Fruit fly (Drosophila melanogaster) whole organism, embryonic: ENCODE data around the gene TrpA1.
A peak's percentile ranks its signal among the peaks of the same experiment; 100 is the strongest.

Experiments
- ATbp ChIP-seq: fragments of 200-800 bp; sonication (Bioruptor generic); optimal IDR thresholded peaks from 2 replicates; lab custom pipeline; 2017; ENCODE audit warnings: missing biosample characterization, mild to moderate bottlenecking, missing genetic modification characterization, missing genetic modification reagents
- CG10147 ChIP-seq: fragments of 200-800 bp; sonication (Bioruptor generic); optimal IDR thresholded peaks from 2 replicates; lab custom pipeline; 2019; ENCODE audit warnings: missing biosample characterization, mild to moderate bottlenecking, missing genetic modification characterization, moderate library complexity
- CG11504 ChIP-seq: fragments of 200-800 bp; sonication (Bioruptor generic); optimal IDR thresholded peaks from 3 replicates; lab custom pipeline; 2019; ENCODE audit warnings: missing biosample characterization, mild to moderate bottlenecking, missing genetic modification characterization, moderate library complexity
- CG13894 ChIP-seq: fragments of 200-800 bp; sonication (Bioruptor generic); optimal IDR thresholded peaks from 3 replicates; lab custom pipeline; 2018; ENCODE audit warnings: missing biosample characterization, mild to moderate bottlenecking, missing genetic modification characterization, moderate library complexity
- CG15696 ChIP-seq: fragments of 200-800 bp; sonication (Bioruptor generic); optimal IDR thresholded peaks from 2 replicates; lab custom pipeline; 2019; ENCODE audit warnings: missing biosample characterization, mild to moderate bottlenecking, missing genetic modification characterization, moderate library complexity
- CG2202 ChIP-seq: fragments of 200-800 bp; sonication (Bioruptor generic); optimal IDR thresholded peaks from 2 replicates; lab custom pipeline; 2018; ENCODE audit warnings: missing biosample characterization, mild to moderate bottlenecking, missing genetic modification characterization
- CG4328 ChIP-seq: fragments of 200-800 bp; sonication (Bioruptor generic); optimal IDR thresholded peaks from 3 replicates; lab custom pipeline; 2017; ENCODE audit warnings: missing biosample characterization, missing genetic modification reagents, missing genetic modification characterization
- CG4404 ChIP-seq: fragments of 200-800 bp; sonication (Bioruptor generic); IDR thresholded peaks from 2 replicates; pipeline ENCODE4 v1.3.6; 2022; ENCODE audit warnings: missing biosample characterization, missing genetic modification characterization
- CG4820 ChIP-seq: fragments of 200-800 bp; sonication (Bioruptor generic); optimal IDR thresholded peaks from 3 replicates; lab custom pipeline; 2016; ENCODE audit warnings: missing biosample characterization, missing genetic modification characterization
- CG6689 ChIP-seq: fragments of 200-800 bp; sonication (Bioruptor generic); IDR thresholded peaks from 2 replicates; pipeline ENCODE4 v1.3.6; 2022; ENCODE audit warnings: missing biosample characterization, missing genetic modification characterization
- CG9727 ChIP-seq: fragments of 200-800 bp; sonication (Bioruptor generic); optimal IDR thresholded peaks from 3 replicates; lab custom pipeline; 2017; ENCODE audit warnings: missing biosample characterization, mild to moderate bottlenecking, missing genetic modification characterization
- Dbx ChIP-seq: fragments of 200-800 bp; sonication (Bioruptor generic); IDR thresholded peaks from 3 replicates; pipeline ENCODE4 v1.3.6; 2022; ENCODE audit warnings: missing biosample characterization, missing genetic modification characterization
- Dip3 ChIP-seq: fragments of 200-800 bp; sonication (Bioruptor generic); optimal IDR thresholded peaks from 3 replicates; lab custom pipeline; 2016; ENCODE audit warnings: missing biosample characterization, missing genetic modification characterization
- Eip74EF ChIP-seq, 2 experiments: fragments of 200-800 bp in 1 of 2; fragments of >200 bp in 1 of 2; sonication (Bioruptor generic) in 1 of 2; optimal IDR thresholded peaks; 2 replicates each; lab custom pipeline; 2017 to 2019; ENCODE audit warnings: missing biosample characterization in 2 of 2, missing genetic modification characterization in 2 of 2, mild to moderate bottlenecking in 1 of 2, moderate library complexity in 1 of 2
- Fer3 ChIP-seq: fragments of 200-800 bp; sonication (Bioruptor generic); optimal IDR thresholded peaks from 2 replicates; lab custom pipeline; 2018; ENCODE audit warnings: missing biosample characterization, mild to moderate bottlenecking, missing genetic modification characterization, moderate library complexity
- Gug ChIP-seq: fragments of 200-800 bp; sonication (Bioruptor generic); IDR thresholded peaks from 4 replicates; pipeline ENCODE4 v1.3.6; 2022; ENCODE audit warnings: missing biosample characterization, missing genetic modification characterization
- H15 ChIP-seq: fragments of 200-800 bp; sonication (Bioruptor generic); IDR thresholded peaks from 3 replicates; pipeline ENCODE4 v1.3.6; 2022; ENCODE audit warnings: missing biosample characterization, missing genetic modification characterization
- Hand ChIP-seq: fragments of 200-800 bp; sonication (Bioruptor generic); optimal IDR thresholded peaks from 2 replicates; lab custom pipeline; 2017; ENCODE audit warnings: mild to moderate bottlenecking, missing biosample characterization, missing genetic modification reagents, missing genetic modification characterization
- Hey ChIP-seq: fragments of 200-800 bp; sonication (Bioruptor generic); optimal IDR thresholded peaks from 3 replicates; lab custom pipeline; 2018; ENCODE audit warnings: missing biosample characterization, mild to moderate bottlenecking, missing genetic modification characterization
- Hr51 ChIP-seq, 2 experiments: fragments of 200-800 bp; sonication (Bioruptor generic); optimal IDR thresholded peaks; 2 replicates in 1 of 2; 3 replicates in 1 of 2; lab custom pipeline; 2016 to 2018; ENCODE audit warnings: missing biosample characterization in 2 of 2, missing genetic modification characterization in 2 of 2, mild to moderate bottlenecking in 1 of 2, moderate library complexity in 1 of 2
- Lpt ChIP-seq: fragments of >200 bp; optimal IDR thresholded peaks from 2 replicates; lab custom pipeline; 2018; ENCODE audit warnings: missing biosample characterization, missing genetic modification characterization
- MBD-R2 ChIP-seq: fragments of 200-800 bp; sonication (Bioruptor generic); IDR thresholded peaks from 2 replicates; pipeline ENCODE4 v1.3.6; 2022; ENCODE audit warnings: missing biosample characterization, missing genetic modification characterization
- Rfx ChIP-seq: fragments of 200-800 bp; sonication (Bioruptor generic); IDR thresholded peaks from 2 replicates; pipeline ENCODE4 v1.3.6; 2022; ENCODE audit warnings: missing biosample characterization, missing genetic modification characterization
- Sox100B ChIP-seq: fragments of 200-800 bp; sonication (Bioruptor generic); optimal IDR thresholded peaks from 3 replicates; lab custom pipeline; 2018; ENCODE audit warnings: missing biosample characterization, mild to moderate bottlenecking, missing genetic modification characterization
- Stat92E ChIP-seq, 3 experiments: fragments of >200 bp in 2 of 3; fragments of 200-800 bp in 1 of 3; sonication (Bioruptor generic) in 1 of 3; optimal IDR thresholded peaks; 2 replicates each; lab custom pipeline; 2017 to 2019; ENCODE audit warnings: missing biosample characterization in 3 of 3, missing genetic modification characterization in 3 of 3, mild to moderate bottlenecking in 1 of 3, moderate library complexity in 1 of 3
- bbx ChIP-seq: fragments of 200-800 bp; sonication (Bioruptor generic); IDR thresholded peaks from 2 replicates; pipeline ENCODE4 v1.3.6; 2022; ENCODE audit warnings: missing biosample characterization, missing genetic modification characterization; ENCODE audit not compliant: partially characterized antibody
- cg ChIP-seq: fragments of 200-800 bp; sonication (Bioruptor generic); optimal IDR thresholded peaks from 3 replicates; lab custom pipeline; 2019; ENCODE audit warnings: missing biosample characterization, mild to moderate bottlenecking, missing genetic modification characterization, moderate library complexity
- chm ChIP-seq: fragments of 200-800 bp; sonication (Bioruptor generic); IDR thresholded peaks from 2 replicates; pipeline ENCODE4 v1.3.6; 2022; ENCODE audit warnings: missing biosample characterization, missing genetic modification characterization
- ci ChIP-seq: fragments of 200-800 bp; sonication (Bioruptor generic); IDR thresholded peaks from 3 replicates; pipeline ENCODE4 v1.3.6; 2022; ENCODE audit warnings: missing biosample characterization, missing genetic modification characterization
- dm ChIP-seq: fragments of 200-800 bp; sonication (Bioruptor generic); optimal IDR thresholded peaks from 3 replicates; lab custom pipeline; 2016; ENCODE audit warnings: missing biosample characterization, missing genetic modification characterization
- dmrt11E ChIP-seq: fragments of 200-800 bp; sonication (Bioruptor generic); optimal IDR thresholded peaks from 3 replicates; lab custom pipeline; 2018; ENCODE audit warnings: missing biosample characterization, mild to moderate bottlenecking, missing genetic modification characterization, moderate library complexity
- exex ChIP-seq: fragments of 200-800 bp; sonication (Bioruptor generic); optimal IDR thresholded peaks from 4 replicates; lab custom pipeline; 2018; ENCODE audit warnings: missing biosample characterization, mild to moderate bottlenecking, missing genetic modification characterization, moderate library complexity
- gcm2 ChIP-seq: fragments of 200-800 bp; sonication (Bioruptor generic); optimal IDR thresholded peaks from 2 replicates; lab custom pipeline; 2016; ENCODE audit warnings: missing biosample characterization, missing genetic modification characterization
- gem ChIP-seq: fragments of 200-800 bp; sonication (Bioruptor generic); optimal IDR thresholded peaks from 2 replicates; lab custom pipeline; 2019; ENCODE audit warnings: missing biosample characterization, mild to moderate bottlenecking, missing genetic modification characterization, moderate library complexity
- gfzf ChIP-seq: fragments of 200-800 bp; sonication (Bioruptor generic); optimal IDR thresholded peaks from 2 replicates; lab custom pipeline; 2016; ENCODE audit warnings: missing biosample characterization, mild to moderate bottlenecking, missing genetic modification characterization, moderate library complexity
- ind ChIP-seq: fragments of 200-800 bp; sonication (Bioruptor generic); optimal IDR thresholded peaks from 3 replicates; lab custom pipeline; 2016; ENCODE audit warnings: missing biosample characterization, missing genetic modification characterization
- jigr1 ChIP-seq: fragments of 200-800 bp; sonication (Bioruptor generic); IDR thresholded peaks from 3 replicates; pipeline ENCODE4 v1.3.6; 2022; ENCODE audit warnings: missing biosample characterization, missing genetic modification characterization
- mam ChIP-seq: fragments of 200-800 bp; sonication (Bioruptor generic); optimal IDR thresholded peaks from 3 replicates; lab custom pipeline; 2016; ENCODE audit warnings: missing biosample characterization, missing genetic modification characterization
- nerfin-1 ChIP-seq: fragments of 200-800 bp; sonication (Bioruptor generic); optimal IDR thresholded peaks from 3 replicates; lab custom pipeline; 2019; ENCODE audit warnings: missing biosample characterization, mild to moderate bottlenecking, missing genetic modification characterization, moderate library complexity
- nerfin-2 ChIP-seq: fragments of 200-800 bp; sonication (Bioruptor generic); IDR thresholded peaks from 2 replicates; pipeline ENCODE4 v1.3.6; 2022; ENCODE audit warnings: missing biosample characterization, missing genetic modification characterization; ENCODE audit not compliant: partially characterized antibody
- oc ChIP-seq: fragments of 200-800 bp; sonication (Bioruptor generic); optimal IDR thresholded peaks from 2 replicates; lab custom pipeline; 2018; ENCODE audit warnings: missing biosample characterization, mild to moderate bottlenecking, missing genetic modification characterization, moderate library complexity
- onecut ChIP-seq: fragments of 200-800 bp; sonication (Bioruptor generic); IDR thresholded peaks from 2 replicates; pipeline ENCODE4 v1.3.6; 2022; ENCODE audit warnings: missing biosample characterization, missing genetic modification characterization
- pb ChIP-seq: fragments of 200-800 bp; sonication (Bioruptor generic); optimal IDR thresholded peaks from 3 replicates; lab custom pipeline; 2016; ENCODE audit warnings: missing biosample characterization, missing genetic modification characterization
- psq ChIP-seq: fragments of 200-800 bp; sonication (Bioruptor generic); optimal IDR thresholded peaks from 2 replicates; lab custom pipeline; 2017; ENCODE audit warnings: missing biosample characterization, missing genetic modification characterization
- sc ChIP-seq, 3 experiments: fragments of >200 bp in 2 of 3; fragments of 200-800 bp in 1 of 3; sonication (Bioruptor generic) in 1 of 3; optimal IDR thresholded peaks; 2 replicates in 2 of 3; 3 replicates in 1 of 3; lab custom pipeline; 2017; ENCODE audit warnings: mild to moderate bottlenecking in 1 of 3, missing biosample characterization in 1 of 3, missing genetic modification characterization in 1 of 3, missing genetic modification reagents in 1 of 3
- slbo ChIP-seq: fragments of 200-800 bp; sonication (Bioruptor generic); IDR thresholded peaks from 2 replicates; pipeline ENCODE4 v1.3.6; 2022; ENCODE audit warnings: missing biosample characterization, missing genetic modification characterization
- slp2 ChIP-seq: fragments of 200-800 bp; sonication (Bioruptor generic); optimal IDR thresholded peaks from 2 replicates; lab custom pipeline; 2016; ENCODE audit warnings: missing biosample characterization, missing genetic modification characterization
- ssp ChIP-seq: fragments of 200-800 bp; sonication (Bioruptor generic); IDR thresholded peaks from 2 replicates; pipeline ENCODE4 v1.3.6; 2022; ENCODE audit warnings: missing biosample characterization, missing genetic modification characterization

Gene TrpA1

dm6 chr3L:8953199-8953956, 48.4 kb upstream of the TrpA1 start (continued):
- TF ChIP-seq Hand (GFP tag; lab: Kevin White, UChicago) = peak; percentile 57
- TF ChIP-seq Gug (GFP tag; lab: Robert Waterston, UW) = 0 out of 4 replicates have a peak, but pooled peaks have one; percentile 8
- no peak for TF ChIP-seq CG4404 (GFP tag; lab: Robert Waterston, UW)
- peak in 1 of 2 experiments; percentile 18 for TF ChIP-seq Eip74EF (GFP tag; optimal IDR thresholded peaks at IDR 0.05; lab: Kevin White, UChicago)
- TF ChIP-seq Stat92E (GFP tag; optimal IDR thresholded peaks at IDR 0.05; lab: Kevin White, UChicago) = peak in 1 of 3 experiments; percentile 36
- no peak for TF ChIP-seq pb (GFP tag; lab: Kevin White, UChicago)
- peak; percentile 82 for TF ChIP-seq ci
- no peak for TF ChIP-seq jigr1 (GFP tag; lab: Robert Waterston, UW)
- TF ChIP-seq Fer3 (tag; lab: Kevin White, UChicago) = peak; percentile 70
- no peak for TF ChIP-seq sc (optimal IDR thresholded peaks at IDR 0.05; lab: Kevin White, UChicago)
- peak; percentile 13 for TF ChIP-seq sc (GFP tag; optimal IDR thresholded peaks at IDR 0.05; lab: Kevin White, UChicago)
- no peak for TF ChIP-seq H15 (GFP tag; lab: Robert Waterston, UW)
- peak; percentile 62 for TF ChIP-seq CG10147 (GFP tag; lab: Kevin White, UChicago)
- peak; percentile 19 for TF ChIP-seq slp2 (GFP tag; lab: Kevin White, UChicago)
- no peak for TF ChIP-seq ssp (GFP tag; lab: Robert Waterston, UW)
- peak; percentile 84 for TF ChIP-seq gem
- TF ChIP-seq ATbp (GFP tag; lab: Kevin White, UChicago) = peak; percentile 70
- peak; percentile 42 for TF ChIP-seq exex (tag; lab: Kevin White, UChicago)
- TF ChIP-seq nerfin-1 (tag; lab: Kevin White, UChicago) = peak; percentile 47
- TF ChIP-seq gcm2 = no peak
- peak; percentile 9 for TF ChIP-seq CG2202 (tag; lab: Kevin White, UChicago)
- peak; percentile 25 for TF ChIP-seq slbo (GFP tag; lab: Robert Waterston, UW)
- peak; percentile 84 for TF ChIP-seq Sox100B (GFP tag; lab: Kevin White, UChicago)
- peak; percentile 30 for TF ChIP-seq MBD-R2 (GFP tag; lab: Robert Waterston, UW)
- peak in 1 of 2 experiments; percentile 82 for TF ChIP-seq Hr51 (GFP tag; optimal IDR thresholded peaks at IDR 0.05; lab: Kevin White, UChicago)
- TF ChIP-seq CG13894 (tag; lab: Kevin White, UChicago) = peak; percentile 38
- peak; percentile 20 for TF ChIP-seq CG4820 (GFP tag; lab: Kevin White, UChicago)
- TF ChIP-seq Dip3 (GFP tag; lab: Kevin White, UChicago) = peak; percentile 15
- TF ChIP-seq dm (GFP tag; lab: Kevin White, UChicago) = no peak
- TF ChIP-seq ind (GFP tag; lab: Kevin White, UChicago) = peak; percentile 13
- no peak for TF ChIP-seq gfzf (GFP tag; lab: Kevin White, UChicago)
- no peak for TF ChIP-seq mam (GFP tag; lab: Kevin White, UChicago)
- TF ChIP-seq cg = no peak
- peak; percentile 80 for TF ChIP-seq CG11504 (tag; lab: Kevin White, UChicago)
- TF ChIP-seq chm (GFP tag; lab: Robert Waterston, UW) = peak; percentile 63
- TF ChIP-seq Lpt (GFP tag; lab: Kevin White, UChicago) = no peak
- TF ChIP-seq Hey (tag; lab: Kevin White, UChicago) = no peak
- TF ChIP-seq CG9727 = peak; percentile 63
- peak; percentile 12 for TF ChIP-seq bbx (GFP tag; lab: Robert Waterston, UW)
- TF ChIP-seq Rfx = peak; percentile 52
- TF ChIP-seq dmrt11E (tag; lab: Kevin White, UChicago) = peak; percentile 41
- TF ChIP-seq psq (GFP tag; lab: Kevin White, UChicago) = no peak
- peak; percentile 27 for TF ChIP-seq oc (tag; lab: Kevin White, UChicago)
- 0 out of 2 replicates have a peak, but pooled peaks have one; percentile 48 for TF ChIP-seq nerfin-2 (GFP tag; lab: Robert Waterston, UW)
- TF ChIP-seq CG6689 (GFP tag; lab: Robert Waterston, UW) = peak; percentile 34; the same call in 1 of the 2 replicates
- TF ChIP-seq CG15696 = peak; percentile 32
- peak; percentile 68 for TF ChIP-seq CG4328 (GFP tag; lab: Kevin White, UChicago)
- no peak for TF ChIP-seq Dbx (GFP tag; lab: Robert Waterston, UW)
- peak; percentile 95 for TF ChIP-seq onecut (GFP tag; lab: Robert Waterston, UW)
